Worm (Caenorhabditis elegans) whole organism, dauer: ENCODE measurements around the gene grl-26.

Experiments
- unc-62 ChIP-seq: sonication (generic microtip); optimal IDR thresholded peaks from 2 replicates; lab custom pipeline; 2017; ENCODE audit warnings: missing biosample characterization, missing genetic modification reagents, missing genetic modification characterization

The grl-26 gene

ce11 chrIV:309526-309925, 13.1 kb downstream of the grl-26 start:
- TF ChIP-seq unc-62 (GFP tag; lab: Kevin White, UChicago), result no peak

ce11 chrIV:307205-307604, 15.4 kb downstream of the grl-26 start, which contains the start of gene swt-1:
TSS of gene swt-1 (plus strand) at chrIV:307505.
- no peak for TF ChIP-seq unc-62 (GFP tag; lab: Kevin White, UChicago)

ce11 chrIV:306572-306971, 16.0 kb downstream of the grl-26 start:
- TF ChIP-seq unc-62 (GFP tag; lab: Kevin White, UChicago), result no peak

ce11 chrIV:305101-305500, 17.5 kb downstream of the grl-26 start:
- TF ChIP-seq unc-62 (GFP tag; lab: Kevin White, UChicago), result no peak

- no peak for TF ChIP-seq unc-62 (GFP tag; lab: Kevin White, UChicago)
Observed at ce11 chrIV:303264-303663, 19.4 kb downstream of the grl-26 start.

ce11 chrIV:302743-303142, 19.9 kb downstream of the grl-26 start:
- TF ChIP-seq unc-62 (GFP tag; lab: Kevin White, UChicago), result no peak

ce11 chrIV:300307-300706, 22.3 kb downstream of the grl-26 start:
- TF ChIP-seq unc-62 (GFP tag; lab: Kevin White, UChicago), result no peak

- no peak for TF ChIP-seq unc-62 (GFP tag; lab: Kevin White, UChicago)
Observed at ce11 chrIV:299190-299589, 23.4 kb downstream of the grl-26 start.

ce11 chrIV:298204-298603, 24.4 kb downstream of the grl-26 start, which contains the start of gene pnp-1:
TSS of gene pnp-1 (minus strand) at chrIV:298304.
- TF ChIP-seq unc-62 (GFP tag; lab: Kevin White, UChicago), result no peak

- no peak for TF ChIP-seq unc-62 (GFP tag; lab: Kevin White, UChicago)
Observed at ce11 chrIV:296849-297248, 25.8 kb downstream of the grl-26 start.

ce11 chrIV:295734-296201, 26.8 kb downstream of the grl-26 start:
- TF ChIP-seq unc-62 (GFP tag; lab: Kevin White, UChicago), result no peak

- TF ChIP-seq unc-62 (GFP tag; lab: Kevin White, UChicago), result no peak
Observed at ce11 chrIV:294737-295136, 27.9 kb downstream of the grl-26 start.

ce11 chrIV:293995-294700, 28.5 kb downstream of the grl-26 start:
- no peak for TF ChIP-seq unc-62 (GFP tag; lab: Kevin White, UChicago)

- TF ChIP-seq unc-62 (GFP tag; lab: Kevin White, UChicago), result no peak
Observed at ce11 chrIV:293163-293755, 29.4 kb downstream of the grl-26 start.

- no peak for TF ChIP-seq unc-62 (GFP tag; lab: Kevin White, UChicago)
Observed at ce11 chrIV:291851-292367, 30.7 kb downstream of the grl-26 start.

- TF ChIP-seq unc-62 (GFP tag; lab: Kevin White, UChicago), result no peak
Observed at ce11 chrIV:291356-291755, 31.3 kb downstream of the grl-26 start, which contains the start of gene T21D12.7. TSS of gene T21D12.7 (minus strand) at chrIV:291456.

ce11 chrIV:290387-290786, 32.2 kb downstream of the grl-26 start:
- no peak for TF ChIP-seq unc-62 (GFP tag; lab: Kevin White, UChicago)
